Fruit fly (Drosophila melanogaster) S2 (cell line): Measurements from ENCODE around the gene CG42449.

ENCODE experiments used
- CG8478 ChIP-seq: fragments of >200 bp; optimal IDR thresholded peaks from 2 replicates; lab custom pipeline; 2018
- CTCF ChIP-seq, 2 experiments: fragments of >200 bp; optimal IDR thresholded peaks; 2 replicates each; lab custom pipeline; 2018

dm6 chrX:5648437-5648959, 34.5 kb upstream of the CG42449 start, which contains the start of gene OtopLa:
- no peak for TF ChIP-seq CG8478
- TF ChIP-seq CTCF (optimal IDR thresholded peaks at IDR 0.05; lab: Kevin White, UChicago): no peak
